Worm (Caenorhabditis elegans) whole organism, L2 larva: ENCODE data around the gene F44E2.8.
A peak's percentile ranks its signal among the peaks of the same experiment; 100 is the strongest.

Experiments used
- C34F6.9 ChIP-seq: fragments of 150-350 bp; optimal IDR thresholded peaks from 2 replicates; lab custom pipeline; 2014; ENCODE audit warnings: missing biosample characterization, missing genetic modification characterization
- F13H6.1 ChIP-seq: sonication (generic microtip); optimal IDR thresholded peaks from 2 replicates; lab custom pipeline; 2016; ENCODE audit warnings: missing genetic modification characterization, missing compliant biosample characterization
- R02D3.7 ChIP-seq: fragments of 150-350 bp; optimal IDR thresholded peaks from 2 replicates; lab custom pipeline; 2014; ENCODE audit warnings: missing biosample characterization, missing genetic modification characterization
- ZK546.5 ChIP-seq: sonication (generic microtip); optimal IDR thresholded peaks from 2 replicates; lab custom pipeline; 2017; ENCODE audit warnings: missing biosample characterization, missing genetic modification characterization
- alr-1 ChIP-seq: fragments of 150-350 bp; optimal IDR thresholded peaks from 2 replicates; lab custom pipeline; 2014; ENCODE audit warnings: missing biosample characterization, missing genetic modification characterization
- aly-2 ChIP-seq: fragments of 150-350 bp; optimal IDR thresholded peaks from 2 replicates; lab custom pipeline; 2014; ENCODE audit warnings: missing biosample characterization, missing genetic modification characterization
- ama-1 ChIP-seq: fragments of 150-350 bp; optimal IDR thresholded peaks from 2 replicates; lab custom pipeline; 2018; ENCODE audit warnings: inconsistent platforms
- blmp-1 ChIP-seq: sonication (generic microtip); optimal IDR thresholded peaks from 2 replicates; lab custom pipeline; 2017; ENCODE audit warnings: missing genetic modification characterization, mild to moderate bottlenecking, missing compliant biosample characterization, antibody characterized with exemption, moderate library complexity; ENCODE audit not compliant: insufficient read depth
- ceh-16 ChIP-seq: fragments of 150-350 bp; optimal IDR thresholded peaks from 2 replicates; lab custom pipeline; 2014; ENCODE audit warnings: missing biosample characterization, missing genetic modification characterization
- ceh-82 ChIP-seq: fragments of 150-350 bp; optimal IDR thresholded peaks from 2 replicates; lab custom pipeline; 2014; ENCODE audit warnings: missing biosample characterization, missing genetic modification characterization
- egl-27 ChIP-seq: sonication (generic microtip); optimal IDR thresholded peaks from 3 replicates; lab custom pipeline; 2017; ENCODE audit warnings: missing biosample characterization, missing genetic modification reagents, missing genetic modification characterization
- elt-3 ChIP-seq: sonication (generic microtip); optimal IDR thresholded peaks from 2 replicates; lab custom pipeline; 2017; ENCODE audit warnings: missing biosample characterization, missing genetic modification characterization
- fos-1 ChIP-seq: fragments of 150-350 bp; optimal IDR thresholded peaks from 2 replicates; lab custom pipeline; 2014; ENCODE audit warnings: missing biosample characterization, missing genetic modification characterization
- gmeb-1 ChIP-seq: fragments of 150-350 bp; optimal IDR thresholded peaks from 2 replicates; lab custom pipeline; 2014; ENCODE audit warnings: missing biosample characterization, missing genetic modification characterization
- lin-11 ChIP-seq: fragments of 150-350 bp; sonication (generic microtip); optimal IDR thresholded peaks from 2 replicates; lab custom pipeline; 2014; ENCODE audit warnings: missing biosample characterization, missing genetic modification characterization, inconsistent platforms, mixed read lengths
- lin-13 ChIP-seq: fragments of 150-350 bp; optimal IDR thresholded peaks from 2 replicates; lab custom pipeline; 2014; ENCODE audit warnings: missing biosample characterization, missing genetic modification reagents, missing genetic modification characterization
- lin-39 ChIP-seq: fragments of 150-350 bp; optimal IDR thresholded peaks from 2 replicates; lab custom pipeline; 2014; ENCODE audit warnings: missing biosample characterization, missing genetic modification reagents, missing genetic modification characterization
- lsy-2 ChIP-seq, 2 experiments: fragments of 150-350 bp in 1 of 2; sonication (generic microtip) in 1 of 2; optimal IDR thresholded peaks; 2 replicates each; lab custom pipeline; 2014 to 2017; ENCODE audit warnings: missing biosample characterization in 2 of 2, missing genetic modification characterization in 2 of 2
- mab-5 ChIP-seq: fragments of 150-350 bp; optimal IDR thresholded peaks from 2 replicates; lab custom pipeline; 2014; ENCODE audit warnings: missing biosample characterization, missing genetic modification characterization
- mbf-1 ChIP-seq: sonication (generic microtip); optimal IDR thresholded peaks from 2 replicates; lab custom pipeline; 2017; ENCODE audit warnings: missing biosample characterization, missing genetic modification characterization
- mdl-1 ChIP-seq, 2 experiments: fragments of 150-350 bp in 1 of 2; sonication (generic microtip) in 1 of 2; optimal IDR thresholded peaks; 2 replicates each; lab custom pipeline; 2017; ENCODE audit warnings: missing biosample characterization in 2 of 2, missing genetic modification characterization in 2 of 2
- nhr-10 ChIP-seq: sonication (generic microtip); optimal IDR thresholded peaks from 2 replicates; lab custom pipeline; 2017; ENCODE audit warnings: missing biosample characterization, missing genetic modification characterization
- nhr-11 ChIP-seq: fragments of 150-350 bp; optimal IDR thresholded peaks from 2 replicates; lab custom pipeline; 2014; ENCODE audit warnings: missing biosample characterization, missing genetic modification characterization
- nhr-12 ChIP-seq: fragments of 150-350 bp; optimal IDR thresholded peaks from 2 replicates; lab custom pipeline; 2014; ENCODE audit warnings: missing biosample characterization, missing genetic modification characterization
- nhr-129 ChIP-seq: fragments of 150-350 bp; optimal IDR thresholded peaks from 2 replicates; lab custom pipeline; 2014; ENCODE audit warnings: missing biosample characterization, missing genetic modification characterization
- nhr-21 ChIP-seq: fragments of 150-350 bp; optimal IDR thresholded peaks from 2 replicates; lab custom pipeline; 2014; ENCODE audit warnings: missing biosample characterization, missing genetic modification characterization
- nhr-23 ChIP-seq: fragments of 150-350 bp; optimal IDR thresholded peaks from 2 replicates; lab custom pipeline; 2014; ENCODE audit warnings: missing biosample characterization, missing genetic modification reagents, missing genetic modification characterization
- nhr-237 ChIP-seq: fragments of 150-350 bp; optimal IDR thresholded peaks from 2 replicates; lab custom pipeline; 2014; ENCODE audit warnings: missing biosample characterization, missing genetic modification characterization
- nhr-25 ChIP-seq: fragments of 150-350 bp; sonication (generic microtip); optimal IDR thresholded peaks from 3 replicates; lab custom pipeline; 2014; ENCODE audit warnings: missing biosample characterization, missing genetic modification characterization
- nhr-6 ChIP-seq: fragments of 150-350 bp; optimal IDR thresholded peaks from 2 replicates; lab custom pipeline; 2014; ENCODE audit warnings: missing biosample characterization, missing genetic modification characterization
- nhr-77 ChIP-seq: fragments of 150-350 bp; optimal IDR thresholded peaks from 2 replicates; lab custom pipeline; 2014; ENCODE audit warnings: missing biosample characterization, missing genetic modification characterization
- peb-1 ChIP-seq: fragments of 150-350 bp; optimal IDR thresholded peaks from 2 replicates; lab custom pipeline; 2014; ENCODE audit warnings: missing biosample characterization, missing genetic modification characterization
- sem-4 ChIP-seq: fragments of 150-350 bp; optimal IDR thresholded peaks from 2 replicates; lab custom pipeline; 2014; ENCODE audit warnings: missing biosample characterization, missing genetic modification reagents, missing genetic modification characterization
- skn-1 ChIP-seq: sonication (generic microtip); optimal IDR thresholded peaks from 2 replicates; lab custom pipeline; 2017; ENCODE audit warnings: missing biosample characterization, missing genetic modification characterization
- sma-3 ChIP-seq: sonication (generic microtip); optimal IDR thresholded peaks from 2 replicates; lab custom pipeline; 2016; ENCODE audit warnings: missing genetic modification reagents, missing genetic modification characterization, missing compliant biosample characterization
- sma-9 ChIP-seq, 2 experiments: fragments of 150-350 bp in 1 of 2; sonication (generic microtip) in 1 of 2; optimal IDR thresholded peaks; 2 replicates each; lab custom pipeline; 2014 to 2016; ENCODE audit warnings: missing genetic modification characterization in 2 of 2, mild to moderate bottlenecking in 1 of 2, missing biosample characterization in 1 of 2, missing compliant biosample characterization in 1 of 2, missing genetic modification reagents in 1 of 2, moderate library complexity in 1 of 2
- unc-39 ChIP-seq: fragments of 150-350 bp; optimal IDR thresholded peaks from 2 replicates; lab custom pipeline; 2014; ENCODE audit warnings: missing biosample characterization, missing genetic modification characterization
- zag-1 ChIP-seq: fragments of 150-350 bp; optimal IDR thresholded peaks from 2 replicates; lab custom pipeline; 2014; ENCODE audit warnings: missing biosample characterization, missing genetic modification characterization
- ztf-1 ChIP-seq: fragments of 200-800 bp; sonication (Bioruptor generic); conservative IDR thresholded peaks from 2 replicates; pipeline ENCODE4 v1.3.6; 2022; ENCODE audit warnings: missing genetic modification characterization, missing compliant biosample characterization
- ztf-11 ChIP-seq: sonication (generic microtip); optimal IDR thresholded peaks from 2 replicates; lab custom pipeline; 2017; ENCODE audit warnings: missing biosample characterization, missing genetic modification characterization
- ztf-4 ChIP-seq: fragments of 150-350 bp; optimal IDR thresholded peaks from 2 replicates; lab custom pipeline; 2014; ENCODE audit warnings: missing biosample characterization, missing genetic modification characterization

F44E2.8 gene

ce11 chrIII:8849507-8849906 lies at the start of gene F44E2.8:
TSS of gene F44E2.8 (minus strand) at chrIII:8849877.
- TF ChIP-seq ama-1 (lab: Kevin White, UChicago) (no peak), lin-39 (tag; lab: Kevin White, UChicago) (no peak), nhr-10 (tag; lab: Kevin White, UChicago) (no peak), nhr-77 (no peak), skn-1 (tag; lab: Kevin White, UChicago) (no peak), ceh-16 (tag; lab: Kevin White, UChicago) (no peak), elt-3 (tag; lab: Kevin White, UChicago) (no peak), nhr-6 (tag; lab: Kevin White, UChicago) (no peak), mab-5 (tag; lab: Kevin White, UChicago) (no peak), aly-2 (tag; lab: Kevin White, UChicago) (no peak), ZK546.5 (tag; lab: Kevin White, UChicago) (no peak), gmeb-1 (tag; lab: Kevin White, UChicago) (no peak), sem-4 (tag; lab: Kevin White, UChicago) (no peak), blmp-1 (no peak), nhr-129 (tag; lab: Kevin White, UChicago) (no peak), mbf-1 (no peak), nhr-12 (no peak)

DNA sequence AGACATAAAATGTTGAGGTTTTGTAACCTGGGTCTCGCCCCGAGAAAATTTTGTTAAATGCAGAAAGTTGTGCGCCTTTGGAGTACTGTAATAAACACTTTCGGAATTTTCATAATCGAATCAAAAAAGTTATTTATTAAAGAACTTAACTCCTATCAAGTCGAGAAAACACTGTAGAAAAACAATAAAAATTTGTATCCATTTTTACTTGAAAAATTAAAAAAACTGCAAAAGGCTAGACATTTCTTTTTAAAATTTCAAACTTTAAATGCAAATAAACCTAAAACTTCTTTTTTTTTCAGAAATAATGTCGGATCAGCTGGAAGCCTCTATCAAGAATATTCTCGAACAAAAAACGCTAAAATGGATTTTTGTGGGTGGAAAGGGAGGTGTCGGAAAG lies 45.1 kb upstream of the F44E2.8 start, which contains the start of gene asna-1:
TSS of gene asna-1 (plus strand) at position 301 of the 400 bp plus-strand sequence.
- no peak for TF ChIP-seq unc-39
- no peak for TF ChIP-seq peb-1 (tag; lab: Kevin White, UChicago)
- no peak for TF ChIP-seq mdl-1 (tag; optimal IDR thresholded peaks at IDR 0.05; lab: Kevin White, UChicago)
- no peak for TF ChIP-seq C34F6.9 (tag; lab: Kevin White, UChicago)
- no peak for TF ChIP-seq ztf-4 (tag; lab: Kevin White, UChicago)
- TF ChIP-seq lsy-2 (tag; optimal IDR thresholded peaks at IDR 0.05; lab: Kevin White, UChicago), result no peak

- TF ChIP-seq R02D3.7, result no peak
- TF ChIP-seq unc-39, result no peak
- no peak for TF ChIP-seq ztf-11 (tag; lab: Kevin White, UChicago)
- no peak for TF ChIP-seq ztf-1
- TF ChIP-seq nhr-12, result no peak
- no peak for TF ChIP-seq nhr-77
- TF ChIP-seq nhr-237, result no peak
- no peak for TF ChIP-seq alr-1 (tag; lab: Kevin White, UChicago)
- no peak for TF ChIP-seq ZK546.5 (tag; lab: Kevin White, UChicago)
- no peak for TF ChIP-seq lin-11 (tag; lab: Kevin White, UChicago)
- TF ChIP-seq egl-27, result no peak
- TF ChIP-seq nhr-10 (tag; lab: Kevin White, UChicago), result no peak
- TF ChIP-seq nhr-21 (tag; lab: Kevin White, UChicago), result no peak
- TF ChIP-seq ceh-16 (tag; lab: Kevin White, UChicago), result no peak
- TF ChIP-seq sma-9 (GFP tag; optimal IDR thresholded peaks at IDR 0.05; lab: Kevin White, UChicago), result no peak
- no peak for TF ChIP-seq sma-9 (tag; optimal IDR thresholded peaks at IDR 0.05; lab: Kevin White, UChicago)
Measured at ce11 chrIII:8893464-8893863, 43.8 kb upstream of the F44E2.8 start, which contains the start of gene ZK637.4. TSS of gene ZK637.4 (plus strand) at chrIII:8893764.

DNA sequence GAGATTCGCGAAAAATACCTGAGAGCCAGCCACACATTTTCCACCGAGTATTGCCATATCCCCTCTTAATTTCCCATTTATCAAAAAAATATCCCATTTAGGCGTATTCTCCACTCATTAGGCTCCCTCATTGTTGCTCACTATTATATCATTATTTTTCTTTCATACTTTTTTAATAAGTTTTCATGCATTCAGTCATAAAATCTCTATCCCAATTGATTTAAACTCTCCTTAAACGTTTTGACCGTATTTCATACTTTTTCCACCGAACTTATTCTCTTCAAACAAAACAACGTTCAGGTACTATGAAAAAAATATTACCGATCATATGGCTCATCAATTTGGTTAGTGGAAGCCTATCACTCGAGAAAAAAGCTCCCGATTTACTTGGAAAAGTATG lies 40.3 kb upstream of the F44E2.8 start, which contains the start of gene lnkn-1:
TSS of gene lnkn-1 (plus strand) at position 301 of the 400 bp plus-strand sequence.
- TF ChIP-seq nhr-77, result no peak
- TF ChIP-seq sem-4 (tag; lab: Kevin White, UChicago), result no peak
- no peak for TF ChIP-seq fos-1 (tag; lab: Kevin White, UChicago)
- TF ChIP-seq nhr-12, result no peak
- TF ChIP-seq F13H6.1 (tag; lab: Kevin White, UChicago), result no peak
- no peak for TF ChIP-seq sma-3 (GFP tag; lab: Kevin White, UChicago)
- no peak for TF ChIP-seq ama-1 (lab: Kevin White, UChicago)
- TF ChIP-seq nhr-23 (tag; lab: Kevin White, UChicago), result no peak
- TF ChIP-seq mab-5 (tag; lab: Kevin White, UChicago), result no peak
- no peak for TF ChIP-seq lin-39 (tag; lab: Kevin White, UChicago)

- TF ChIP-seq ZK546.5 (tag; lab: Kevin White, UChicago), result no peak
- no peak for TF ChIP-seq lin-13 (GFP tag; lab: Kevin White, UChicago)
- TF ChIP-seq lsy-2 (tag; optimal IDR thresholded peaks at IDR 0.05; lab: Kevin White, UChicago), result peak; percentile 45 to 76
- no peak for TF ChIP-seq mbf-1
- no peak for TF ChIP-seq peb-1 (tag; lab: Kevin White, UChicago)
- TF ChIP-seq nhr-11 (tag; lab: Kevin White, UChicago), result no peak
- TF ChIP-seq sma-3 (GFP tag; lab: Kevin White, UChicago), result peak; percentile 16
- TF ChIP-seq lin-11 (tag; lab: Kevin White, UChicago), result peak; percentile 39
- TF ChIP-seq ztf-11 (tag; lab: Kevin White, UChicago), result no peak
- TF ChIP-seq ceh-16 (tag; lab: Kevin White, UChicago), result no peak
- no peak for TF ChIP-seq mdl-1 (tag; optimal IDR thresholded peaks at IDR 0.05; lab: Kevin White, UChicago)
- no peak for TF ChIP-seq ceh-82 (tag; lab: Kevin White, UChicago)
- TF ChIP-seq fos-1 (tag; lab: Kevin White, UChicago), result peak; percentile 95
- peak; percentile 93 for TF ChIP-seq C34F6.9 (tag; lab: Kevin White, UChicago)
- TF ChIP-seq elt-3 (tag; lab: Kevin White, UChicago), result no peak
- no peak for TF ChIP-seq mab-5 (tag; lab: Kevin White, UChicago)
- no peak for TF ChIP-seq F13H6.1 (tag; lab: Kevin White, UChicago)
- TF ChIP-seq sma-9 (GFP tag; optimal IDR thresholded peaks at IDR 0.05; lab: Kevin White, UChicago), result peak; percentile 15
- TF ChIP-seq sma-9 (tag; optimal IDR thresholded peaks at IDR 0.05; lab: Kevin White, UChicago), result no peak
- TF ChIP-seq zag-1 (tag; lab: Kevin White, UChicago), result no peak
- no peak for TF ChIP-seq egl-27
- TF ChIP-seq blmp-1, result no peak
- no peak for TF ChIP-seq unc-39
- no peak for TF ChIP-seq alr-1 (tag; lab: Kevin White, UChicago)
- peak; percentile 49 for TF ChIP-seq gmeb-1 (tag; lab: Kevin White, UChicago)
- no peak for TF ChIP-seq lin-39 (tag; lab: Kevin White, UChicago)
- no peak for TF ChIP-seq ztf-4 (tag; lab: Kevin White, UChicago)
- TF ChIP-seq nhr-23 (tag; lab: Kevin White, UChicago), result no peak
- TF ChIP-seq nhr-25, result peak; percentile 3
Measured at ce11 chrIII:8888956-8889355, 39.3 kb upstream of the F44E2.8 start, which contains the start of gene ZK637.14. TSS of gene ZK637.14 (minus strand) at chrIII:8889156.
